Fruit fly (Drosophila melanogaster) S2 (cell line): ENCODE results near the gene CG5910.
A peak's percentile ranks its signal among the peaks of the same experiment; 100 is the strongest.

Experiments
- CG8478 ChIP-seq: fragments of >200 bp; optimal IDR thresholded peaks from 2 replicates; lab custom pipeline; 2018
- CTCF ChIP-seq, 2 experiments: fragments of >200 bp; optimal IDR thresholded peaks; 2 replicates each; lab custom pipeline; 2018

CG5910 gene

DNA sequence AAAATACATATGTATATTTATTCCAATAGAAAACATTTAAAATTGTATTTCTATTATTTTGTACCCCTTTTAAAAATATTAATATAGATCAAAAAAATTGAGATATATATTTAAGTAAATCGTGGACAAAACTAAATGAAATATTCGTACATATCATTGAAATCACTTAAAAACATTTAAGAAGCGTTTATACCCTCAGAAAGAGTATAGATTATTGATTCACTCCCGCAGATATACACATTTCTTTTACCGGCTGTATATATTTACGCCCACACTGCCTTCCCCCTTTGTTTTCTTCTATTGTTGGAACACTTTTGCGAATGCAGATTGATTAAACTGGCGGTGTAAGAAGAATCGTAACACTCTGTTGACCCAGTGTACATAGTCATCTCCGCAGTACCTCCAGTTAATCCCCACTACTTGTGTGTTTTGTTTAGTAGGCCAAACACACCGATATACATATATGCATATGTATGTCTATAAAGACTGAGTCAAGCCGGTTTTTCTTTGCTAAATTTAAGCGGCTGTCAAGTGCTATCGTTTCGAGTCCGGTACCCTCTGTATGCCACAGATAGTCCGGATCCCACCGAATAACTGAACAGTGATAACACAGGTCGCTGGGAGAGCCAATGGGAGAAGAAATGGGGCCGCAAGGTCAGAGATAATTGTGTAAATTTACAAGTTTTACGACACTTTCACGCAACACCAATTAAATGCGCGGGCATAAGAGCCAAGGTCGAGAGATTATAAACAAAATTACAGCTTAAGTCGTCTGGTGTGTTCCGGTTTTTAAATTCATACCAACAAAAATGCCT, 29.5 kb downstream of the CG5910 start:
- no peak for TF ChIP-seq CTCF (optimal IDR thresholded peaks at IDR 0.05; lab: Kevin White, UChicago)
- no peak for TF ChIP-seq CG8478

DNA sequence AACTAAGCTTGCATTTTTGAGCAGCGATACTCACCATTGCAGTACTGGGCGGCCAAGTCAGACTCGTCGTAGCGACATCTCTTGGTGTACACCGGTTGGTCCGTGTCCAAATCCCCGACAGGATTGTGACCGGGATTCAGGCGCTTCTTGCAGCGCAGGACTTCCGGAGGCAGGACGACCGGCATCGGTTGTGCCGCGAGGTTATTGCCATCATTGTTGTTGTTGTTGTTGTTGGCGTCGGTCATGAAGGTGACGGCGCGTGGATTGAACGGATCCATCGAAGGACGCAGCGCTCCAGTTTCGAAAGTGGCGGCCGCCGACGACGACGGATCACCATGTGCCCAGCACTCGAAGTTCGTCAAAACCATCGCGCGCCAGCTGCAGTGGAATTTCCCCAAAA, 30.4 kb downstream of the CG5910 start:
- TF ChIP-seq CTCF (optimal IDR thresholded peaks at IDR 0.05; lab: Kevin White, UChicago) (no peak), CG8478 (no peak)

- TF ChIP-seq CG8478: no peak
- TF ChIP-seq CTCF (optimal IDR thresholded peaks at IDR 0.05; lab: Kevin White, UChicago): no peak
Observed at dm6 chr3L:20473021-20473799, 31.0 kb downstream of the CG5910 start, which contains the start of the genes CG32428 and CG5969. TSS of gene CG32428 (minus strand) at chr3L:20473723. TSS of gene CG5969 (plus strand) at chr3L:20473783.

DNA sequence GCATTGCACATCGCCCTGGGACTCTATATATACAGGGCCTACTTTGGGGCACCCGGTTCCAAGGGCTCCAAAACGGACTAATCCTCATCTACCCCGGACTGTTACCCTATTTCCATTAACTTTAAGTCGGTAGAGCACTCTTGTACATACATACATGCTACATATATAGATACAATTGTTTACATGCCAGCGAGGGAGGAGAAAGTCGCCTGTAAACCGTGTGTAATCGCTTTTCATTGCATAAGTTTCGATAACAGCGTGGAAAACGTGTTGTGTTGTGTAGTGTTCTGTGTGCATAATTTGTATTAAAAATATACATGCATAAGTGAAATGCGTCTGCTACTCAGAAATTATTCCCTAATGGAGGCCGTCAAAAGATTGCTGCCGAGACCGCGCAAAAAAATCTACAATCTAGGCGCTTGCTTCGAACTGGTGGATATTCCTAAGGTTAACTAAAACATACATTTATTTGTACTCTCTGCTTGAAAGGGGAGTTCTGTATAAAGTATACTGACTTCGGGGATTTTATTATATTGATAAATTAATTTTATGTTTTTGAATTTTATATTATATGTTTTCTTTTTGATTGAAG, 32.1 kb downstream of the CG5910 start, which contains the start of gene isoQC:
Gene isoQC, plus strand, starts transcription at position 270 of the 592 bp plus-strand sequence.
- TF ChIP-seq CG8478: no peak
- no peak for TF ChIP-seq CTCF (optimal IDR thresholded peaks at IDR 0.05; lab: Kevin White, UChicago)

DNA sequence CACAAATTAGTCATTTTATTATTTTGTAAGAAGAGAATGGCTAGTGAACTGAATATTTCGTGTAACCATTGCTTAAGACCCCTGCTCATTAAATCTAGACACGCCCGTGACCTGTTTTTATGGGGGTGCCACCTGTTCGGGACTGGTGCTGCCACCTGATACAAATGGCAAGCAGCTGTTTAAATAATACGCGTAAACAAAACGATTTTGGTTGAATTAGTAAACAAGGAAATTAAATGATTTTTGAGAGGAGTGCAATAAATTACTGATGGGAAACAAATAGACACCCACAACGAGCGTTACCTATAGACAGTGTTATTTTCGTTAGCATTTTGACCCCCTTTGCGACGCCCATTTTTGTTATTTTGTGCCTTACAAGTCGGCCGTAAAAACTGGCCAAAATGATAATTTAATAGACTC, 32.6 kb downstream of the CG5910 start:
- no peak for TF ChIP-seq CTCF (optimal IDR thresholded peaks at IDR 0.05; lab: Kevin White, UChicago)
- no peak for TF ChIP-seq CG8478

dm6 chr3L:20487649-20488048, 45.4 kb downstream of the CG5910 start:
- no peak for TF ChIP-seq CG8478
- no peak for TF ChIP-seq CTCF (optimal IDR thresholded peaks at IDR 0.05; lab: Kevin White, UChicago)

dm6 chr3L:20491525-20492132, 49.4 kb downstream of the CG5910 start, which contains the start of gene ND-39:
TSS of gene ND-39 (plus strand) at chr3L:20492082.
- TF ChIP-seq CG8478 (no peak), CTCF (optimal IDR thresholded peaks at IDR 0.05; lab: Kevin White, UChicago) (no peak)

DNA sequence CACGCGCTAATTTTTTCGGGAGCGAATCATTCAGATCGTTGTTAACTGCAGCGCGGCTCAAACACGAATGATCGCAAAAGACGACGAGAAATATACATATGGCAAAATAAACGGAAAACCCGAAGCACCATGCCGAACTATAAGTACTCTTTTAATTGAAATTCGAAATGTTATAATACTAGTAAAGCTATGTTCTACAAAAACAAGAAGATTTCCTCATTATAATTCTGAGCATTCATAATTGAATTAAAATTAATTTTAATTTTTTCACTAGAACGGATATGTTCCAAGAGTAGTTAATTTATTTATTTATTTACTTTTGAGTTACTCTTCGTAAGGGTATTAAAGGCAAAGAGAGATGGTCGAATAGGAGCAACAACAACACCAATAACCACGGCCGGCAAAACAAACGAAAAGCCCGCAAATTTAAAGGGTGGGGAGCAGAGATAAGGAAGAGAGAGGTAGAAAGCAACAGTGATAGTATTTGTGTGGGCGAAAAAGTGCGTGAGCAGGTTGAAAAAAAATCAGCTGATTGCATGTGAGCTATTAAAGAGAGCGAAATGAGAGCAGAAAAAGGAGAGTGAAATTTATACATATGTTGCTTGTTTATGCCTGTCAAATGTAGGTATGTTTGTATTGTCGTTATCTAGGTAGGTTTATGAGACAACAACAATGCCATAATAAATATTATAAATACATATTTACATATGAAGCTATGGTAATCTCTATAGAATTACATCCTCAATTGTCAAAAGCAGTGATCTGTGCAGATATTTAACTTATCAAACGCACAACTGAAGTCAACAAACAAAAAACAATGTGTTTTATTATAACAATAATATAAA, 51.4 kb downstream of the CG5910 start:
- TF ChIP-seq CG8478 (no peak), CTCF (optimal IDR thresholded peaks at IDR 0.05; lab: Kevin White, UChicago) (no peak)

- TF ChIP-seq CG8478 (no peak), CTCF (optimal IDR thresholded peaks at IDR 0.05; lab: Kevin White, UChicago) (no peak)
Observed at dm6 chr3L:20494262-20494601, 52.0 kb downstream of the CG5910 start.

dm6 chr3L:20494780-20495591, 52.8 kb downstream of the CG5910 start, which contains the start of gene ZnT77C:
TSS of gene ZnT77C (minus strand) at chr3L:20494921.
- TF ChIP-seq CG8478: no peak
- peak in 1 of 2 experiments; percentile 27 for TF ChIP-seq CTCF (optimal IDR thresholded peaks at IDR 0.05; lab: Kevin White, UChicago)

dm6 chr3L:20497124-20497996, 55.1 kb downstream of the CG5910 start, which contains the start of gene CG32425:
TSS of gene CG32425 (plus strand) at chr3L:20497323.
- TF ChIP-seq CTCF (optimal IDR thresholded peaks at IDR 0.05; lab: Kevin White, UChicago) (peak; percentile 14 to 39), CG8478 (no peak)

- TF ChIP-seq CTCF (optimal IDR thresholded peaks at IDR 0.05; lab: Kevin White, UChicago) (peak; percentile 81 to 84), CG8478 (no peak)
Observed at dm6 chr3L:20498204-20498603, 56.0 kb downstream of the CG5910 start.
